Worm (Caenorhabditis elegans) whole organism, L2 larva: ENCODE measurements around the gene F31E8.5.
A peak's percentile ranks its signal among the peaks of the same experiment; 100 is the strongest.

Experiments used
- C34F6.9 ChIP-seq: fragments of 150-350 bp; optimal IDR thresholded peaks from 2 replicates; lab custom pipeline; 2014; ENCODE audit warnings: missing biosample characterization, missing genetic modification characterization
- F13H6.1 ChIP-seq: sonication (generic microtip); optimal IDR thresholded peaks from 2 replicates; lab custom pipeline; 2016; ENCODE audit warnings: missing genetic modification characterization, missing compliant biosample characterization
- R02D3.7 ChIP-seq: fragments of 150-350 bp; optimal IDR thresholded peaks from 2 replicates; lab custom pipeline; 2014; ENCODE audit warnings: missing biosample characterization, missing genetic modification characterization
- Y55F3AM.14 ChIP-seq: fragments of 200-800 bp; sonication (Bioruptor generic); optimal IDR thresholded peaks from 2 replicates; lab custom pipeline; 2018; ENCODE audit warnings: mild to moderate bottlenecking, missing genetic modification characterization, missing compliant biosample characterization
- ZK546.5 ChIP-seq: sonication (generic microtip); optimal IDR thresholded peaks from 2 replicates; lab custom pipeline; 2017; ENCODE audit warnings: missing biosample characterization, missing genetic modification characterization
- alr-1 ChIP-seq: fragments of 150-350 bp; optimal IDR thresholded peaks from 2 replicates; lab custom pipeline; 2014; ENCODE audit warnings: missing biosample characterization, missing genetic modification characterization
- aly-2 ChIP-seq: fragments of 150-350 bp; optimal IDR thresholded peaks from 2 replicates; lab custom pipeline; 2014; ENCODE audit warnings: missing biosample characterization, missing genetic modification characterization
- ama-1 ChIP-seq: fragments of 150-350 bp; optimal IDR thresholded peaks from 2 replicates; lab custom pipeline; 2018; ENCODE audit warnings: inconsistent platforms
- blmp-1 ChIP-seq: sonication (generic microtip); optimal IDR thresholded peaks from 2 replicates; lab custom pipeline; 2017; ENCODE audit warnings: missing genetic modification characterization, mild to moderate bottlenecking, missing compliant biosample characterization, antibody characterized with exemption, moderate library complexity; ENCODE audit not compliant: insufficient read depth
- ceh-16 ChIP-seq: fragments of 150-350 bp; optimal IDR thresholded peaks from 2 replicates; lab custom pipeline; 2014; ENCODE audit warnings: missing biosample characterization, missing genetic modification characterization
- ceh-82 ChIP-seq: fragments of 150-350 bp; optimal IDR thresholded peaks from 2 replicates; lab custom pipeline; 2014; ENCODE audit warnings: missing biosample characterization, missing genetic modification characterization
- crh-2 ChIP-seq: sonication (generic microtip); optimal IDR thresholded peaks from 2 replicates; lab custom pipeline; 2017; ENCODE audit warnings: missing biosample characterization, missing genetic modification characterization
- dmd-4 ChIP-seq: sonication (generic microtip); optimal IDR thresholded peaks from 2 replicates; lab custom pipeline; 2017; ENCODE audit warnings: missing biosample characterization, missing genetic modification characterization
- egl-27 ChIP-seq: sonication (generic microtip); optimal IDR thresholded peaks from 3 replicates; lab custom pipeline; 2017; ENCODE audit warnings: missing biosample characterization, missing genetic modification reagents, missing genetic modification characterization
- elt-1 ChIP-seq: fragments of 150-350 bp; optimal IDR thresholded peaks from 2 replicates; lab custom pipeline; 2014; ENCODE audit warnings: missing biosample characterization, missing genetic modification characterization
- elt-3 ChIP-seq: sonication (generic microtip); optimal IDR thresholded peaks from 2 replicates; lab custom pipeline; 2017; ENCODE audit warnings: missing biosample characterization, missing genetic modification characterization
- fos-1 ChIP-seq: fragments of 150-350 bp; optimal IDR thresholded peaks from 2 replicates; lab custom pipeline; 2014; ENCODE audit warnings: missing biosample characterization, missing genetic modification characterization
- gmeb-1 ChIP-seq: fragments of 150-350 bp; optimal IDR thresholded peaks from 2 replicates; lab custom pipeline; 2014; ENCODE audit warnings: missing biosample characterization, missing genetic modification characterization
- lin-11 ChIP-seq: fragments of 150-350 bp; sonication (generic microtip); optimal IDR thresholded peaks from 2 replicates; lab custom pipeline; 2014; ENCODE audit warnings: missing biosample characterization, missing genetic modification characterization, inconsistent platforms, mixed read lengths
- lin-13 ChIP-seq: fragments of 150-350 bp; optimal IDR thresholded peaks from 2 replicates; lab custom pipeline; 2014; ENCODE audit warnings: missing biosample characterization, missing genetic modification reagents, missing genetic modification characterization
- lin-39 ChIP-seq: fragments of 150-350 bp; optimal IDR thresholded peaks from 2 replicates; lab custom pipeline; 2014; ENCODE audit warnings: missing biosample characterization, missing genetic modification reagents, missing genetic modification characterization
- lsy-2 ChIP-seq, 2 experiments: fragments of 150-350 bp in 1 of 2; sonication (generic microtip) in 1 of 2; optimal IDR thresholded peaks; 2 replicates each; lab custom pipeline; 2014 to 2017; ENCODE audit warnings: missing biosample characterization in 2 of 2, missing genetic modification characterization in 2 of 2
- mab-5 ChIP-seq: fragments of 150-350 bp; optimal IDR thresholded peaks from 2 replicates; lab custom pipeline; 2014; ENCODE audit warnings: missing biosample characterization, missing genetic modification characterization
- mbf-1 ChIP-seq: sonication (generic microtip); optimal IDR thresholded peaks from 2 replicates; lab custom pipeline; 2017; ENCODE audit warnings: missing biosample characterization, missing genetic modification characterization
- mdl-1 ChIP-seq, 2 experiments: fragments of 150-350 bp in 1 of 2; sonication (generic microtip) in 1 of 2; optimal IDR thresholded peaks; 2 replicates each; lab custom pipeline; 2017; ENCODE audit warnings: missing biosample characterization in 2 of 2, missing genetic modification characterization in 2 of 2
- nhr-10 ChIP-seq: sonication (generic microtip); optimal IDR thresholded peaks from 2 replicates; lab custom pipeline; 2017; ENCODE audit warnings: missing biosample characterization, missing genetic modification characterization
- nhr-11 ChIP-seq: fragments of 150-350 bp; optimal IDR thresholded peaks from 2 replicates; lab custom pipeline; 2014; ENCODE audit warnings: missing biosample characterization, missing genetic modification characterization
- nhr-12 ChIP-seq: fragments of 150-350 bp; optimal IDR thresholded peaks from 2 replicates; lab custom pipeline; 2014; ENCODE audit warnings: missing biosample characterization, missing genetic modification characterization
- nhr-129 ChIP-seq: fragments of 150-350 bp; optimal IDR thresholded peaks from 2 replicates; lab custom pipeline; 2014; ENCODE audit warnings: missing biosample characterization, missing genetic modification characterization
- nhr-21 ChIP-seq: fragments of 150-350 bp; optimal IDR thresholded peaks from 2 replicates; lab custom pipeline; 2014; ENCODE audit warnings: missing biosample characterization, missing genetic modification characterization
- nhr-23 ChIP-seq: fragments of 150-350 bp; optimal IDR thresholded peaks from 2 replicates; lab custom pipeline; 2014; ENCODE audit warnings: missing biosample characterization, missing genetic modification reagents, missing genetic modification characterization
- nhr-237 ChIP-seq: fragments of 150-350 bp; optimal IDR thresholded peaks from 2 replicates; lab custom pipeline; 2014; ENCODE audit warnings: missing biosample characterization, missing genetic modification characterization
- nhr-25 ChIP-seq: fragments of 150-350 bp; sonication (generic microtip); optimal IDR thresholded peaks from 3 replicates; lab custom pipeline; 2014; ENCODE audit warnings: missing biosample characterization, missing genetic modification characterization
- nhr-6 ChIP-seq: fragments of 150-350 bp; optimal IDR thresholded peaks from 2 replicates; lab custom pipeline; 2014; ENCODE audit warnings: missing biosample characterization, missing genetic modification characterization
- nhr-77 ChIP-seq: fragments of 150-350 bp; optimal IDR thresholded peaks from 2 replicates; lab custom pipeline; 2014; ENCODE audit warnings: missing biosample characterization, missing genetic modification characterization
- peb-1 ChIP-seq: fragments of 150-350 bp; optimal IDR thresholded peaks from 2 replicates; lab custom pipeline; 2014; ENCODE audit warnings: missing biosample characterization, missing genetic modification characterization
- sem-4 ChIP-seq: fragments of 150-350 bp; optimal IDR thresholded peaks from 2 replicates; lab custom pipeline; 2014; ENCODE audit warnings: missing biosample characterization, missing genetic modification reagents, missing genetic modification characterization
- skn-1 ChIP-seq: sonication (generic microtip); optimal IDR thresholded peaks from 2 replicates; lab custom pipeline; 2017; ENCODE audit warnings: missing biosample characterization, missing genetic modification characterization
- sma-3 ChIP-seq: sonication (generic microtip); optimal IDR thresholded peaks from 2 replicates; lab custom pipeline; 2016; ENCODE audit warnings: missing genetic modification reagents, missing genetic modification characterization, missing compliant biosample characterization
- sma-9 ChIP-seq, 2 experiments: fragments of 150-350 bp in 1 of 2; sonication (generic microtip) in 1 of 2; optimal IDR thresholded peaks; 2 replicates each; lab custom pipeline; 2014 to 2016; ENCODE audit warnings: missing genetic modification characterization in 2 of 2, mild to moderate bottlenecking in 1 of 2, missing biosample characterization in 1 of 2, missing compliant biosample characterization in 1 of 2, missing genetic modification reagents in 1 of 2, moderate library complexity in 1 of 2
- snpc-4 ChIP-seq: fragments of 150-350 bp; optimal IDR thresholded peaks from 2 replicates; lab custom pipeline; 2014; ENCODE audit warnings: missing biosample characterization, missing genetic modification characterization
- unc-39 ChIP-seq: fragments of 150-350 bp; optimal IDR thresholded peaks from 2 replicates; lab custom pipeline; 2014; ENCODE audit warnings: missing biosample characterization, missing genetic modification characterization
- unc-55 ChIP-seq: fragments of 150-350 bp; sonication (generic microtip); optimal IDR thresholded peaks from 3 replicates; lab custom pipeline; 2014; ENCODE audit warnings: missing biosample characterization, missing genetic modification reagents, missing genetic modification characterization
- unc-62 ChIP-seq: fragments of 150-350 bp; optimal IDR thresholded peaks from 2 replicates; lab custom pipeline; 2014; ENCODE audit warnings: missing biosample characterization, missing genetic modification reagents, missing genetic modification characterization
- zag-1 ChIP-seq: fragments of 150-350 bp; optimal IDR thresholded peaks from 2 replicates; lab custom pipeline; 2014; ENCODE audit warnings: missing biosample characterization, missing genetic modification characterization
- ztf-1 ChIP-seq: fragments of 200-800 bp; sonication (Bioruptor generic); conservative IDR thresholded peaks from 2 replicates; pipeline ENCODE4 v1.3.6; 2022; ENCODE audit warnings: missing genetic modification characterization, missing compliant biosample characterization
- ztf-11 ChIP-seq: sonication (generic microtip); optimal IDR thresholded peaks from 2 replicates; lab custom pipeline; 2017; ENCODE audit warnings: missing biosample characterization, missing genetic modification characterization
- ztf-4 ChIP-seq: fragments of 150-350 bp; optimal IDR thresholded peaks from 2 replicates; lab custom pipeline; 2014; ENCODE audit warnings: missing biosample characterization, missing genetic modification characterization

F31E8.5 gene

DNA sequence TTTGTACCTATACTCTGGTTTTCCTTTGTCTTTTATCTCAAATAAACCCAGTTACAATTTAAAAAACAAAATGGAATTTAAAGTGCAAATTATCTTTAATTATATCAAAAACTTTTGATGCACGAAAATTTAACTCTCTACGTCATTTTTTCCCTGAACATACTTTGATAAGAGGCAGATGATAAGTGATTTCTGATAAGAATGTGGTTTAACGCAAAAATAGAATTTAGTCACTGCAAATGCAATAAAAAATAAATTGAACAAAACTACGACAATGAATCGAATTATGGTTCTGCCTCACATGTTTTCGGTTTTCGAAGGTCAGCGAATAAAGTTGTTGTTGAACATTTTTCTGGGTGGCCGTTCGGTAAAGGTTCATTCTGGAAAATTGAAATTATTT lies 14.8 kb upstream of the F31E8.5 start:
- TF ChIP-seq crh-2 (tag; lab: Kevin White, UChicago) (peak; percentile 57), ceh-82 (tag; lab: Kevin White, UChicago) (no peak), mbf-1 (tag; lab: Kevin White, UChicago) (no peak), sma-9 (GFP tag; optimal IDR thresholded peaks at IDR 0.05; lab: Kevin White, UChicago) (peak; percentile 84), sma-9 (tag; optimal IDR thresholded peaks at IDR 0.05; lab: Kevin White, UChicago) (no peak), fos-1 (tag; lab: Kevin White, UChicago) (peak; percentile 95)

DNA sequence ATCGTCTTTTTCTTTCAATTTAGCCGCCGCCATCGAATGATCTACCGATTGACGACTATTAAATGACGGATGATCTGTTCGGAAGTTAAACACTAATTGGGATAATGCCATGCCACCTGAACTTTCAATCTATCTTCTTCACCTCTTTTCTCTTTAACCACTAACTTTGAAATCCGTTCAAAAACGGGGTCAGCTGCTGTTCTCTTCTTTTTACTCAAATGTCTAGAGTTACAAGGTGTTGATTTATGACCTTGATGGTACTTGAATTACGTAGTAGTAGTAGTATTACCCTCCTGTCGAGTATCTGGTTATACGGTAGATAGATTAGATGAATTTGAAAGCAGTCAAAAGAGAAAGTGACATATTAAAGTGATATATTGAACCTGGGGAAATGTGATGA lies 14.1 kb upstream of the F31E8.5 start:
- TF ChIP-seq fos-1 (tag; lab: Kevin White, UChicago) (peak; percentile 30), elt-1 (no peak), crh-2 (tag; lab: Kevin White, UChicago) (peak; percentile 37), ceh-82 (tag; lab: Kevin White, UChicago) (no peak), nhr-6 (peak; percentile 39), nhr-77 (tag; lab: Kevin White, UChicago) (no peak), ztf-4 (tag; lab: Kevin White, UChicago) (peak; percentile 67), C34F6.9 (tag; lab: Kevin White, UChicago) (no peak), lsy-2 (tag; optimal IDR thresholded peaks at IDR 0.05; lab: Kevin White, UChicago) (peak in 1 of 2 experiments; percentile 56), alr-1 (no peak), nhr-23 (no peak), lin-39 (tag; lab: Kevin White, UChicago) (no peak), nhr-10 (no peak), sma-3 (GFP tag; lab: Kevin White, UChicago) (peak; percentile 67), blmp-1 (tag; lab: Kevin White, UChicago) (peak; percentile 91), sem-4 (tag; lab: Kevin White, UChicago) (peak; percentile 90), ama-1 (lab: Kevin White, UChicago) (no peak), nhr-12 (tag; lab: Kevin White, UChicago) (no peak), mbf-1 (tag; lab: Kevin White, UChicago) (no peak), nhr-237 (no peak), R02D3.7 (tag; lab: Kevin White, UChicago) (no peak), ztf-11 (tag; lab: Kevin White, UChicago) (no peak), snpc-4 (tag; lab: Kevin White, UChicago) (no peak), ceh-16 (tag; lab: Kevin White, UChicago) (peak; percentile 100), zag-1 (no peak), unc-55 (GFP tag; lab: Kevin White, UChicago) (no peak), lin-13 (GFP tag; lab: Kevin White, UChicago) (peak; percentile 6), dmd-4 (tag; lab: Kevin White, UChicago) (no peak), unc-62 (GFP tag; lab: Kevin White, UChicago) (peak; percentile 77), nhr-21 (tag; lab: Kevin White, UChicago) (peak; percentile 39), gmeb-1 (tag; lab: Kevin White, UChicago) (no peak), skn-1 (tag; lab: Kevin White, UChicago) (no peak), egl-27 (peak; percentile 62), mdl-1 (tag; optimal IDR thresholded peaks at IDR 0.05; lab: Kevin White, UChicago) (no peak), mab-5 (tag; lab: Kevin White, UChicago) (peak; percentile 21), lin-11 (tag; lab: Kevin White, UChicago) (no peak), ztf-1 (GFP tag; lab: Robert Waterston, UW) (no peak), sma-9 (GFP tag; optimal IDR thresholded peaks at IDR 0.05; lab: Kevin White, UChicago) (peak; percentile 81), sma-9 (tag; optimal IDR thresholded peaks at IDR 0.05; lab: Kevin White, UChicago) (no peak), nhr-11 (no peak), Y55F3AM.14 (GFP tag; lab: Kevin White, UChicago) (no peak), elt-3 (tag; lab: Kevin White, UChicago) (no peak), peb-1 (tag; lab: Kevin White, UChicago) (no peak), ZK546.5 (tag; lab: Kevin White, UChicago) (no peak), unc-39 (tag; lab: Kevin White, UChicago) (no peak), nhr-25 (peak; percentile 94), F13H6.1 (peak; percentile 31), aly-2 (no peak), nhr-129 (tag; lab: Kevin White, UChicago) (no peak)
